In genomic region chrX:2608470-2609157, dm6 we compare ENCODE assay signal across 1 fruit fly cellular context.
TF ChIP-seq lines count a peak whose summit lies in the region.

Smyd3 (minus strand) TSS chrX:2608876.

TF ChIP-seq in whole organism, embryonic, 481 proteins besides CTCF, POLR2A, EP300 and RAD21 (continued from another document and continues in another):
- no peak for TF ChIP-seq sna (GFP tag; IDR thresholded peaks at IDR 0.05; lab: Robert Waterston, UW; ENCODE audit: partially characterized antibody)
- peak; percentile 88 for TF ChIP-seq vvl (GFP tag; IDR thresholded peaks at IDR 0.05; lab: Robert Waterston, UW)
- no peak for TF ChIP-seq hb (GFP tag; IDR thresholded peaks at IDR 0.05; lab: Robert Waterston, UW; ENCODE audit: partially characterized antibody)
- peak; percentile 56 for TF ChIP-seq trem (tag; optimal IDR thresholded peaks at IDR 0.05; lab: Kevin White, UChicago)
- peak; percentile 54 for TF ChIP-seq Usf (GFP tag; optimal IDR thresholded peaks at IDR 0.05; lab: Kevin White, UChicago)
- TF ChIP-seq Pdp1 (GFP tag; optimal IDR thresholded peaks at IDR 0.05; lab: Kevin White, UChicago) = peak; percentile 62 to 79
- TF ChIP-seq tup (GFP tag; optimal IDR thresholded peaks at IDR 0.05; lab: Kevin White, UChicago) = peak; percentile 53
- TF ChIP-seq tap (tag; optimal IDR thresholded peaks at IDR 0.05; lab: Kevin White, UChicago) = no peak
- peak; percentile 80 to 81 for TF ChIP-seq dpn (GFP tag; optimal IDR thresholded peaks at IDR 0.05; lab: Kevin White, UChicago)
- TF ChIP-seq Doc3 (GFP tag; IDR thresholded peaks at IDR 0.05; lab: Robert Waterston, UW; ENCODE audit: partially characterized antibody) = no peak
- TF ChIP-seq Bteb2 (GFP tag; optimal IDR thresholded peaks at IDR 0.05; lab: Kevin White, UChicago) = peak; percentile 69
- no peak for TF ChIP-seq lab (GFP tag; optimal IDR thresholded peaks at IDR 0.05; lab: Kevin White, UChicago)
- TF ChIP-seq pho (GFP tag; optimal IDR thresholded peaks at IDR 0.05; lab: Kevin White, UChicago) = peak; percentile 73
- peak; percentile 85 for TF ChIP-seq CG14014 (GFP tag; IDR thresholded peaks at IDR 0.05; lab: Robert Waterston, UW)
- TF ChIP-seq CG13123 (GFP tag; optimal IDR thresholded peaks at IDR 0.05; lab: Kevin White, UChicago) = peak; percentile 57
- TF ChIP-seq CG31224 (GFP tag; IDR thresholded peaks at IDR 0.05; lab: Robert Waterston, UW) = peak; percentile 52
- TF ChIP-seq bab2 (GFP tag; optimal IDR thresholded peaks at IDR 0.05; lab: Kevin White, UChicago) = peak; percentile 73
- TF ChIP-seq Hr3 (GFP tag; optimal IDR thresholded peaks at IDR 0.05; lab: Kevin White, UChicago) = peak; percentile 72
- peak; percentile 65 for TF ChIP-seq CG10979 (tag; optimal IDR thresholded peaks at IDR 0.05; lab: Kevin White, UChicago)
- peak; percentile 92 for TF ChIP-seq row (GFP tag; IDR thresholded peaks at IDR 0.05; lab: Robert Waterston, UW)
- TF ChIP-seq CG5953 (GFP tag; IDR thresholded peaks at IDR 0.05; lab: Robert Waterston, UW) = peak; percentile 78
- peak; percentile 58 for TF ChIP-seq CG18764 (GFP tag; optimal IDR thresholded peaks at IDR 0.05; lab: Kevin White, UChicago)
- TF ChIP-seq CG12769 (tag; optimal IDR thresholded peaks at IDR 0.05; lab: Kevin White, UChicago) = no peak
- peak; percentile 73 for TF ChIP-seq CG1603 (tag; optimal IDR thresholded peaks at IDR 0.05; lab: Kevin White, UChicago)
- TF ChIP-seq Hr78 (GFP tag; optimal IDR thresholded peaks at IDR 0.05; lab: Kevin White, UChicago) = no peak
- TF ChIP-seq CG12236 (GFP tag; optimal IDR thresholded peaks at IDR 0.05; lab: Kevin White, UChicago) = no peak
- TF ChIP-seq tx (GFP tag; optimal IDR thresholded peaks at IDR 0.05; lab: Kevin White, UChicago) = peak; percentile 48
- TF ChIP-seq Fer1 (GFP tag; optimal IDR thresholded peaks at IDR 0.05; lab: Kevin White, UChicago) = peak; percentile 77
- TF ChIP-seq Camta (GFP tag; optimal IDR thresholded peaks at IDR 0.05; lab: Kevin White, UChicago) = peak; percentile 77
- peak; percentile 80 for TF ChIP-seq CG17328 (GFP tag; IDR thresholded peaks at IDR 0.05; lab: Robert Waterston, UW)
- TF ChIP-seq Myb (GFP tag; optimal IDR thresholded peaks at IDR 0.05; lab: Kevin White, UChicago) = peak; percentile 43
- TF ChIP-seq Max (GFP tag; optimal IDR thresholded peaks at IDR 0.05; lab: Kevin White, UChicago) = peak; percentile 80
- peak; percentile 63 for TF ChIP-seq CG9817 (tag; optimal IDR thresholded peaks at IDR 0.05; lab: Kevin White, UChicago)
- TF ChIP-seq Dref (GFP tag; IDR thresholded peaks at IDR 0.05; lab: Robert Waterston, UW) = 0 out of 2 replicates have a peak, but pooled peaks have one; percentile 26
- peak; percentile 52 for TF ChIP-seq luna (GFP tag; optimal IDR thresholded peaks at IDR 0.05; lab: Kevin White, UChicago)
- TF ChIP-seq p53 (GFP tag; optimal IDR thresholded peaks at IDR 0.05; lab: Kevin White, UChicago) = peak; percentile 47
- TF ChIP-seq ash1 (GFP tag; optimal IDR thresholded peaks at IDR 0.05; lab: Kevin White, UChicago) = no peak
- peak; percentile 58 for TF ChIP-seq dmrt11E (tag; optimal IDR thresholded peaks at IDR 0.05; lab: Kevin White, UChicago)
- TF ChIP-seq CG31388 (GFP tag; optimal IDR thresholded peaks at IDR 0.05; lab: Kevin White, UChicago) = peak; percentile 59
- TF ChIP-seq dm (GFP tag; optimal IDR thresholded peaks at IDR 0.05; lab: Kevin White, UChicago) = peak; percentile 66
- TF ChIP-seq CHES-1-like (GFP tag; optimal IDR thresholded peaks at IDR 0.05; lab: Kevin White, UChicago) = peak; percentile 70
- TF ChIP-seq CG4820 (GFP tag; optimal IDR thresholded peaks at IDR 0.05; lab: Kevin White, UChicago) = peak; percentile 56
- TF ChIP-seq fd102C (GFP tag; optimal IDR thresholded peaks at IDR 0.05; lab: Kevin White, UChicago) = no peak
- peak; percentile 75 for TF ChIP-seq ftz-f1 (GFP tag; optimal IDR thresholded peaks at IDR 0.05; lab: Kevin White, UChicago)
- peak; percentile 33 for TF ChIP-seq mirr (GFP tag; optimal IDR thresholded peaks at IDR 0.05; lab: Kevin White, UChicago)
- TF ChIP-seq corto (GFP tag; optimal IDR thresholded peaks at IDR 0.05; lab: Kevin White, UChicago) = no peak
- peak; percentile 42; the same call in 1 of the 2 replicates for TF ChIP-seq klu (GFP tag; IDR thresholded peaks at IDR 0.05; lab: Robert Waterston, UW)
- peak; percentile 21 for TF ChIP-seq CG30020 (tag; optimal IDR thresholded peaks at IDR 0.05; lab: Kevin White, UChicago)
- no peak for TF ChIP-seq CG15073 (GFP tag; optimal IDR thresholded peaks at IDR 0.05; lab: Kevin White, UChicago)
- TF ChIP-seq emc (GFP tag; optimal IDR thresholded peaks at IDR 0.05; lab: Kevin White, UChicago) = no peak
- peak; percentile 66 for TF ChIP-seq shn (GFP tag; optimal IDR thresholded peaks at IDR 0.05; lab: Kevin White, UChicago)
- TF ChIP-seq cwo (GFP tag; optimal IDR thresholded peaks at IDR 0.05; lab: Kevin White, UChicago) = peak; percentile 64
- TF ChIP-seq phol (tag; optimal IDR thresholded peaks at IDR 0.05; lab: Kevin White, UChicago) = peak; percentile 69
- TF ChIP-seq Blimp-1 (GFP tag; optimal IDR thresholded peaks at IDR 0.05; lab: Kevin White, UChicago) = no peak
- 0 out of 2 replicates have a peak, but pooled peaks have one; percentile 53 for TF ChIP-seq CG16779 (GFP tag; IDR thresholded peaks at IDR 0.05; lab: Robert Waterston, UW)
- TF ChIP-seq gcm2 (GFP tag; optimal IDR thresholded peaks at IDR 0.05; lab: Kevin White, UChicago) = peak; percentile 63
- peak; percentile 59 for TF ChIP-seq CG6683 (GFP tag; optimal IDR thresholded peaks at IDR 0.05; lab: Kevin White, UChicago)
- TF ChIP-seq Mrtf (GFP tag; IDR thresholded peaks at IDR 0.05; lab: Robert Waterston, UW) = peak; percentile 72; the same call in 2 of the 3 replicates
- peak; percentile 67 for TF ChIP-seq al (GFP tag; IDR thresholded peaks at IDR 0.05; lab: Robert Waterston, UW)
- peak; percentile 50 for TF ChIP-seq CG3838 (GFP tag; optimal IDR thresholded peaks at IDR 0.05; lab: Kevin White, UChicago)
- no peak for TF ChIP-seq sc (optimal IDR thresholded peaks at IDR 0.05; lab: Kevin White, UChicago)
- TF ChIP-seq sc (GFP tag; optimal IDR thresholded peaks at IDR 0.05; lab: Kevin White, UChicago) = peak; percentile 42
- TF ChIP-seq Dek (tag; optimal IDR thresholded peaks at IDR 0.05; lab: Kevin White, UChicago) = peak; percentile 61
- TF ChIP-seq CG12659 (GFP tag; optimal IDR thresholded peaks at IDR 0.05; lab: Kevin White, UChicago) = peak; percentile 70
- no peak for TF ChIP-seq gt (GFP tag; IDR thresholded peaks at IDR 0.05; lab: Robert Waterston, UW)
- peak; percentile 64 for TF ChIP-seq fd96Cb (tag; optimal IDR thresholded peaks at IDR 0.05; lab: Kevin White, UChicago)
- TF ChIP-seq C15 (GFP tag; IDR thresholded peaks at IDR 0.05; lab: Robert Waterston, UW) = peak; percentile 64; the same call in 1 of the 3 replicates
- peak; percentile 72 for TF ChIP-seq CG6813 (GFP tag; optimal IDR thresholded peaks at IDR 0.05; lab: Kevin White, UChicago)
- TF ChIP-seq wdn (GFP tag; IDR thresholded peaks at IDR 0.05; lab: Robert Waterston, UW) = peak; percentile 72
- peak; percentile 43 for TF ChIP-seq pzg (GFP tag; optimal IDR thresholded peaks at IDR 0.05; lab: Kevin White, UChicago)
- TF ChIP-seq CG31441 (GFP tag; IDR thresholded peaks at IDR 0.05; lab: Robert Waterston, UW) = no peak; the same call in 1 of the 2 replicates
- TF ChIP-seq CG10366 (GFP tag; IDR thresholded peaks at IDR 0.05; lab: Robert Waterston, UW) = peak; percentile 84
- TF ChIP-seq Ptx1 (GFP tag; IDR thresholded peaks at IDR 0.05; lab: Robert Waterston, UW) = peak; percentile 89
- TF ChIP-seq CG32772 (GFP tag; IDR thresholded peaks at IDR 0.05; lab: Robert Waterston, UW) = peak; percentile 73
- peak; percentile 15 for TF ChIP-seq cato (GFP tag; optimal IDR thresholded peaks at IDR 0.05; lab: Kevin White, UChicago; ENCODE audit: borderline replicate concordance)
- TF ChIP-seq CG8089 (GFP tag; optimal IDR thresholded peaks at IDR 0.05; lab: Kevin White, UChicago) = peak; percentile 32
- TF ChIP-seq Nf-YA (GFP tag; IDR thresholded peaks at IDR 0.05; lab: Robert Waterston, UW) = peak; percentile 72
- TF ChIP-seq CG2712 (tag; optimal IDR thresholded peaks at IDR 0.05; lab: Kevin White, UChicago) = peak; percentile 76
- peak; percentile 71 for TF ChIP-seq fu2 (GFP tag; optimal IDR thresholded peaks at IDR 0.05; lab: Kevin White, UChicago)
- TF ChIP-seq CG6765 (GFP tag; optimal IDR thresholded peaks at IDR 0.05; lab: Kevin White, UChicago) = peak; percentile 48
- TF ChIP-seq CG13296 (GFP tag; optimal IDR thresholded peaks at IDR 0.05; lab: Kevin White, UChicago) = peak; percentile 72
- peak; percentile 75 for TF ChIP-seq CG12155 (GFP tag; optimal IDR thresholded peaks at IDR 0.05; lab: Kevin White, UChicago)
- peak; percentile 46 for TF ChIP-seq CG1792 (GFP tag; optimal IDR thresholded peaks at IDR 0.05; lab: Kevin White, UChicago)
- TF ChIP-seq Fer2 (tag; optimal IDR thresholded peaks at IDR 0.05; lab: Kevin White, UChicago) = peak; percentile 6
- TF ChIP-seq chm (GFP tag; IDR thresholded peaks at IDR 0.05; lab: Robert Waterston, UW) = peak; percentile 76
- TF ChIP-seq nom (GFP tag; optimal IDR thresholded peaks at IDR 0.05; lab: Kevin White, UChicago) = peak; percentile 53
- TF ChIP-seq sr (GFP tag; IDR thresholded peaks at IDR 0.05; lab: Robert Waterston, UW) = peak; percentile 31; the same call in 1 of the 3 replicates
- peak; percentile 79 for TF ChIP-seq Antp (GFP tag; optimal IDR thresholded peaks at IDR 0.05; lab: Kevin White, UChicago)
- TF ChIP-seq cas (GFP tag; IDR thresholded peaks at IDR 0.05; lab: Robert Waterston, UW) = peak; percentile 71
- TF ChIP-seq CG7556 (GFP tag; optimal IDR thresholded peaks at IDR 0.05; lab: Kevin White, UChicago) = peak; percentile 63
- peak; percentile 88 for TF ChIP-seq slbo (GFP tag; IDR thresholded peaks at IDR 0.05; lab: Robert Waterston, UW)
- TF ChIP-seq schlank (tag; optimal IDR thresholded peaks at IDR 0.05; lab: Kevin White, UChicago) = peak; percentile 1
- peak in 1 of 3 experiments; percentile 50 for TF ChIP-seq lola (GFP tag; optimal IDR thresholded peaks at IDR 0.05; lab: Kevin White, UChicago)
- TF ChIP-seq CG8944 (GFP tag; optimal IDR thresholded peaks at IDR 0.05; lab: Kevin White, UChicago) = peak; percentile 67
- peak; percentile 75 for TF ChIP-seq NfI (GFP tag; optimal IDR thresholded peaks at IDR 0.05; lab: Kevin White, UChicago)
- TF ChIP-seq Dip3 (GFP tag; optimal IDR thresholded peaks at IDR 0.05; lab: Kevin White, UChicago) = peak; percentile 82
- TF ChIP-seq chn (GFP tag; optimal IDR thresholded peaks at IDR 0.05; lab: Kevin White, UChicago) = peak; percentile 76
- TF ChIP-seq Fer3 (tag; optimal IDR thresholded peaks at IDR 0.05; lab: Kevin White, UChicago) = peak; percentile 77
- no peak for TF ChIP-seq CG8478 (optimal IDR thresholded peaks at IDR 0.05; lab: Kevin White, UChicago)
- peak; percentile 76 for TF ChIP-seq E2f1 (GFP tag; IDR thresholded peaks at IDR 0.05; lab: Robert Waterston, UW)
- TF ChIP-seq CG6791 (GFP tag; IDR thresholded peaks at IDR 0.05; lab: Robert Waterston, UW; ENCODE audit: partially characterized antibody) = no peak
- peak; percentile 15 for TF ChIP-seq oc (tag; optimal IDR thresholded peaks at IDR 0.05; lab: Kevin White, UChicago)
- TF ChIP-seq mld (GFP tag; IDR thresholded peaks at IDR 0.05; lab: Robert Waterston, UW; ENCODE audit: partially characterized antibody) = no peak
- TF ChIP-seq seq (GFP tag; IDR thresholded peaks at IDR 0.05; lab: Robert Waterston, UW) = peak; percentile 53; the same call in 1 of the 2 replicates
- TF ChIP-seq CG11093 (GFP tag; IDR thresholded peaks at IDR 0.05; lab: Robert Waterston, UW) = peak; percentile 67
- TF ChIP-seq lilli (GFP tag; optimal IDR thresholded peaks at IDR 0.05; lab: Kevin White, UChicago) = peak; percentile 92
- peak; percentile 32 for TF ChIP-seq CG6654 (GFP tag; optimal IDR thresholded peaks at IDR 0.05; lab: Kevin White, UChicago)
- TF ChIP-seq CG17385 (GFP tag; optimal IDR thresholded peaks at IDR 0.05; lab: Kevin White, UChicago) = peak; percentile 67
- TF ChIP-seq croc (GFP tag; conservative IDR thresholded peaks at IDR 0.05; lab: Robert Waterston, UW) = no peak; the same call in 2 of the 3 replicates
- TF ChIP-seq CG4404 (GFP tag; IDR thresholded peaks at IDR 0.05; lab: Robert Waterston, UW) = peak; percentile 55
- TF ChIP-seq Dll (GFP tag; IDR thresholded peaks at IDR 0.05; lab: Robert Waterston, UW; ENCODE audit: partially characterized antibody) = no peak
- TF ChIP-seq CG32532 (GFP tag; IDR thresholded peaks at IDR 0.05; lab: Robert Waterston, UW) = peak; percentile 89
- TF ChIP-seq CG11247 (GFP tag; IDR thresholded peaks at IDR 0.05; lab: Robert Waterston, UW) = peak; percentile 71
- TF ChIP-seq CG14965 (GFP tag; optimal IDR thresholded peaks at IDR 0.05; lab: Kevin White, UChicago; ENCODE audit: borderline replicate concordance) = no peak
- peak; percentile 36 for TF ChIP-seq psq (GFP tag; optimal IDR thresholded peaks at IDR 0.05; lab: Kevin White, UChicago)
- TF ChIP-seq H2.0 (GFP tag; IDR thresholded peaks at IDR 0.05; lab: Robert Waterston, UW) = peak; percentile 78
- peak; percentile 24; the same call in 1 of the 2 replicates for TF ChIP-seq Ravus (GFP tag; IDR thresholded peaks at IDR 0.05; lab: Robert Waterston, UW)
- TF ChIP-seq pnt (GFP tag; optimal IDR thresholded peaks at IDR 0.05; lab: Kevin White, UChicago) = peak; percentile 61
- TF ChIP-seq otp (GFP tag; IDR thresholded peaks at IDR 0.05; lab: Robert Waterston, UW) = peak; percentile 84
- peak; percentile 61 for TF ChIP-seq CG8765 (GFP tag; IDR thresholded peaks at IDR 0.05; lab: Robert Waterston, UW)
- no peak for TF ChIP-seq z (GFP tag; IDR thresholded peaks at IDR 0.05; lab: Robert Waterston, UW)
- TF ChIP-seq Opbp (GFP tag; IDR thresholded peaks at IDR 0.05; lab: Robert Waterston, UW; ENCODE audit: partially characterized antibody) = no peak
- peak; percentile 95 for TF ChIP-seq sens (GFP tag; lab: Kevin White, UChicago)
- TF ChIP-seq salm (tag; optimal IDR thresholded peaks at IDR 0.05; lab: Kevin White, UChicago) = peak; percentile 10
- peak; percentile 29 for TF ChIP-seq CG12299 (tag; optimal IDR thresholded peaks at IDR 0.05; lab: Kevin White, UChicago)
- peak; percentile 88 for TF ChIP-seq mam (GFP tag; optimal IDR thresholded peaks at IDR 0.05; lab: Kevin White, UChicago)
- peak; percentile 71 for TF ChIP-seq CG1602 (GFP tag; optimal IDR thresholded peaks at IDR 0.05; lab: Kevin White, UChicago)
- TF ChIP-seq gro (GFP tag; optimal IDR thresholded peaks at IDR 0.05; lab: Kevin White, UChicago) = peak; percentile 89
- TF ChIP-seq Poxn (GFP tag; IDR thresholded peaks at IDR 0.05; lab: Robert Waterston, UW) = no peak
- peak; percentile 82 for TF ChIP-seq lmd (GFP tag; IDR thresholded peaks at IDR 0.05; lab: Robert Waterston, UW)
- peak; percentile 67 for TF ChIP-seq her (GFP tag; optimal IDR thresholded peaks at IDR 0.05; lab: Kevin White, UChicago)
